Worm (Caenorhabditis elegans) whole organism, mixed stage, embryonic: ENCODE data around the gene T20G5.13.

ENCODE experiments used
- M03D4.4 ChIP-seq: sonication (generic microtip); optimal IDR thresholded peaks from 2 replicates; lab custom pipeline; 2017; ENCODE audit warnings: mild to moderate bottlenecking, missing genetic modification characterization, missing compliant biosample characterization
- blmp-1 ChIP-seq: fragments of 150-350 bp; optimal IDR thresholded peaks from 2 replicates; lab custom pipeline; 2014; ENCODE audit warnings: missing biosample characterization, missing genetic modification characterization
- ceh-83 ChIP-seq: fragments of 200-800 bp; sonication (Bioruptor generic); optimal IDR thresholded peaks from 2 replicates; lab custom pipeline; 2018; ENCODE audit warnings: mild to moderate bottlenecking, missing genetic modification characterization, missing compliant biosample characterization
- ces-1 ChIP-seq: fragments of 150-350 bp; optimal IDR thresholded peaks from 2 replicates; lab custom pipeline; 2014; ENCODE audit warnings: missing biosample characterization, missing genetic modification reagents, missing genetic modification characterization
- cnd-1 ChIP-seq: fragments of 200-800 bp; sonication (Bioruptor generic); optimal IDR thresholded peaks from 2 replicates; lab custom pipeline; 2018; ENCODE audit warnings: mild to moderate bottlenecking, missing genetic modification characterization, missing compliant biosample characterization
- drap-1 ChIP-seq: fragments of 200-800 bp; sonication (Bioruptor generic); optimal IDR thresholded peaks from 3 replicates; lab custom pipeline; 2018; ENCODE audit warnings: mild to moderate bottlenecking, missing genetic modification characterization, missing compliant biosample characterization
- elt-1 ChIP-seq: sonication (generic microtip); optimal IDR thresholded peaks from 2 replicates; lab custom pipeline; 2017; ENCODE audit warnings: missing genetic modification characterization, mild to moderate bottlenecking, missing compliant biosample characterization, antibody characterized with exemption, moderate library complexity, borderline replicate concordance; ENCODE audit not compliant: insufficient read depth
- elt-3 ChIP-seq: fragments of 150-350 bp; optimal IDR thresholded peaks from 2 replicates; lab custom pipeline; 2014; ENCODE audit warnings: missing biosample characterization, missing genetic modification characterization
- flh-1 ChIP-seq: fragments of 200-800 bp; sonication (Bioruptor generic); optimal IDR thresholded peaks from 2 replicates; lab custom pipeline; 2018; ENCODE audit warnings: mild to moderate bottlenecking, missing genetic modification characterization, moderate library complexity, missing compliant biosample characterization
- ham-2 ChIP-seq: fragments of 200-800 bp; sonication (Bioruptor generic); optimal IDR thresholded peaks from 2 replicates; lab custom pipeline; 2018; ENCODE audit warnings: mild to moderate bottlenecking, missing genetic modification characterization, missing compliant biosample characterization
- hlh-1 ChIP-seq: fragments of 150-350 bp; optimal IDR thresholded peaks from 2 replicates; lab custom pipeline; 2014; ENCODE audit warnings: missing biosample characterization, missing genetic modification reagents, missing genetic modification characterization
- lin-13 ChIP-seq: fragments of 150-350 bp; optimal IDR thresholded peaks from 2 replicates; lab custom pipeline; 2014; ENCODE audit warnings: missing biosample characterization, missing genetic modification characterization
- lin-32 ChIP-seq: fragments of 200-800 bp; sonication (Bioruptor generic); optimal IDR thresholded peaks from 2 replicates; lab custom pipeline; 2018; ENCODE audit warnings: mild to moderate bottlenecking, missing genetic modification characterization, missing compliant biosample characterization
- lsy-2 ChIP-seq: fragments of 150-350 bp; optimal IDR thresholded peaks from 2 replicates; lab custom pipeline; 2014; ENCODE audit warnings: missing biosample characterization, missing genetic modification characterization
- mab-5 ChIP-seq: fragments of 150-350 bp; optimal IDR thresholded peaks from 2 replicates; lab custom pipeline; 2014; ENCODE audit warnings: missing biosample characterization, missing genetic modification characterization
- mep-1 ChIP-seq: fragments of 150-350 bp; optimal IDR thresholded peaks from 2 replicates; lab custom pipeline; 2017; ENCODE audit warnings: missing biosample characterization, missing genetic modification reagents, missing genetic modification characterization, inconsistent platforms
- mls-2 ChIP-seq: sonication (generic microtip); optimal IDR thresholded peaks from 2 replicates; lab custom pipeline; 2016; ENCODE audit warnings: mild to moderate bottlenecking, missing genetic modification characterization, moderate library complexity, missing compliant biosample characterization
- nhr-12 ChIP-seq: fragments of 150-350 bp; optimal IDR thresholded peaks from 2 replicates; lab custom pipeline; 2014; ENCODE audit warnings: missing biosample characterization, missing genetic modification characterization
- nhr-2 ChIP-seq: fragments of 150-350 bp; optimal IDR thresholded peaks from 2 replicates; lab custom pipeline; 2014; ENCODE audit warnings: missing biosample characterization, missing genetic modification characterization
- nhr-237 ChIP-seq: fragments of 150-350 bp; optimal IDR thresholded peaks from 2 replicates; lab custom pipeline; 2014; ENCODE audit warnings: missing biosample characterization, missing genetic modification characterization
- nhr-28 ChIP-seq: fragments of 150-350 bp; optimal IDR thresholded peaks from 2 replicates; lab custom pipeline; 2014; ENCODE audit warnings: missing biosample characterization, missing genetic modification characterization
- nhr-76 ChIP-seq: sonication (generic microtip); optimal IDR thresholded peaks from 2 replicates; lab custom pipeline; 2017; ENCODE audit warnings: missing biosample characterization, missing genetic modification characterization
- pha-4 ChIP-seq: fragments of 150-350 bp; optimal IDR thresholded peaks from 2 replicates; lab custom pipeline; 2018; ENCODE audit warnings: missing biosample characterization, missing genetic modification reagents, missing genetic modification characterization
- snpc-4 ChIP-seq: fragments of 150-350 bp; optimal IDR thresholded peaks from 2 replicates; lab custom pipeline; 2014; ENCODE audit warnings: missing biosample characterization, missing genetic modification characterization
- sptf-1 ChIP-seq: sonication (generic microtip); optimal IDR thresholded peaks from 2 replicates; lab custom pipeline; 2017; ENCODE audit warnings: mild to moderate bottlenecking, missing genetic modification characterization, moderate library complexity, missing compliant biosample characterization
- tbx-8 ChIP-seq: fragments of 200-800 bp; sonication (Bioruptor generic); optimal IDR thresholded peaks from 2 replicates; lab custom pipeline; 2018; ENCODE audit warnings: mild to moderate bottlenecking, missing genetic modification characterization, moderate library complexity, missing compliant biosample characterization
- unc-120 ChIP-seq: sonication (generic microtip); optimal IDR thresholded peaks from 2 replicates; lab custom pipeline; 2017; ENCODE audit warnings: missing genetic modification characterization, missing compliant biosample characterization; ENCODE audit not compliant: poor library complexity, severe bottlenecking
- unc-39 ChIP-seq: fragments of 150-350 bp; optimal IDR thresholded peaks from 2 replicates; lab custom pipeline; 2014; ENCODE audit warnings: missing biosample characterization, missing genetic modification characterization
- unc-62 ChIP-seq: fragments of 150-350 bp; optimal IDR thresholded peaks from 2 replicates; lab custom pipeline; 2014; ENCODE audit warnings: missing biosample characterization, missing genetic modification reagents, missing genetic modification characterization
- zip-8 ChIP-seq: fragments of 150-350 bp; optimal IDR thresholded peaks from 2 replicates; lab custom pipeline; 2014; ENCODE audit warnings: missing biosample characterization, missing genetic modification characterization

The T20G5.13 gene

ce11 chrIII:10197416-10197815 lies 3.7 kb downstream of the T20G5.13 start, which contains the start of gene dod-6:
dod-6 (plus strand) TSS chrIII:10197716.
- no peak for TF ChIP-seq sptf-1 (tag; lab: Kevin White, UChicago)
- TF ChIP-seq mls-2 (tag; lab: Kevin White, UChicago), result no peak
- TF ChIP-seq drap-1 (GFP tag; lab: Kevin White, UChicago), result no peak
- TF ChIP-seq blmp-1 (tag; lab: Kevin White, UChicago), result no peak
- no peak for TF ChIP-seq mab-5 (tag; lab: Kevin White, UChicago)
- no peak for TF ChIP-seq nhr-28 (tag; lab: Kevin White, UChicago)
- no peak for TF ChIP-seq cnd-1 (tag; lab: Kevin White, UChicago)
- no peak for TF ChIP-seq unc-39 (tag; lab: Kevin White, UChicago)
- no peak for TF ChIP-seq ces-1 (GFP tag; lab: Kevin White, UChicago)
- TF ChIP-seq lin-32 (GFP tag; lab: Kevin White, UChicago), result no peak
- TF ChIP-seq nhr-76, result no peak
- no peak for TF ChIP-seq lin-13 (tag; lab: Kevin White, UChicago)
- TF ChIP-seq unc-62 (GFP tag; lab: Kevin White, UChicago), result no peak
- TF ChIP-seq M03D4.4 (tag; lab: Kevin White, UChicago), result no peak

DNA sequence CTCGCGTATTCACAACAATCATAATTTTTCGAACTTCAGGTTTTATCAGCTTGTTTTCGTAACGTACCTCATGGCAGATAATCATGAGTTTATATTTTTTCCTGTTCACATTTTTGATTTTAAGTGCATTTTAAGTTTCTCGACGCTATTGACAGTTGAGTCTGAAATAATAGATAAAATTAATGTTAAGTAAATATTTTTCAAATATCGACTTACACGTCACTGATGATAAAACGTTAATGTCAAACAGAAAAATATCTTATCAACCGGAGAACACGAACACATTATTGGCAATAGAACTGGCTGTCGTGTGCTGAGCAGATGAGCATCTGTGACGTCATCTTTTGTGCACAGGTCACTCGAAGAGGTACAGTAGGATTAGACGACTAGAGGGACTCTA lies 4.3 kb downstream of the T20G5.13 start:
- TF ChIP-seq unc-39 (tag; lab: Kevin White, UChicago), result no peak
- TF ChIP-seq zip-8 (tag; lab: Kevin White, UChicago), result peak; percentile 39

ce11 chrIII:10195911-10196310 lies 5.2 kb downstream of the T20G5.13 start:
- no peak for TF ChIP-seq mep-1 (tag; lab: Kevin White, UChicago)
- TF ChIP-seq hlh-1 (tag; lab: Kevin White, UChicago), result no peak
- no peak for TF ChIP-seq mab-5 (tag; lab: Kevin White, UChicago)
- TF ChIP-seq unc-39 (tag; lab: Kevin White, UChicago), result no peak
- TF ChIP-seq pha-4, result no peak

DNA sequence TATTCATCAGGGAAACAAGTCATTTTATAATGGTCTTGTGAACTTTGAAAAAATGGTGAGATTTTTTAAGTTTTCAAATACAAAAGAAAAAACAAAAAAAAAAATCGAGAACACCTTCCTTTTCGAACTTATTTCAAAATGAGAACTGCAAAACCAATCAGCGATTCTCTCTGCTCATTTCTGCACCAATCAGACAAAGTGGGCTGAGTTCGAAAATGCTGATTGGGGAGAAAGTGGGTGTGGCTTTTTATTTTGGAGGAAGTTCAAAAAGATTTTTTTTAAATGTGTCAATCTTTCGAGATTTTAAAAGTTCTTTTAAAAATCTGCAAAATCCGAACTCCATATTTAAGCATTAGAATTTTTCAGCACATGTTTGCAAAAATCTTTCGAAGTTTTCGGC lies 6.6 kb downstream of the T20G5.13 start:
- TF ChIP-seq unc-120 (tag; lab: Kevin White, UChicago) (no peak), unc-39 (tag; lab: Kevin White, UChicago) (no peak), ham-2 (GFP tag; lab: Kevin White, UChicago) (no peak), nhr-76 (no peak), sptf-1 (tag; lab: Kevin White, UChicago) (no peak), snpc-4 (no peak)

DNA sequence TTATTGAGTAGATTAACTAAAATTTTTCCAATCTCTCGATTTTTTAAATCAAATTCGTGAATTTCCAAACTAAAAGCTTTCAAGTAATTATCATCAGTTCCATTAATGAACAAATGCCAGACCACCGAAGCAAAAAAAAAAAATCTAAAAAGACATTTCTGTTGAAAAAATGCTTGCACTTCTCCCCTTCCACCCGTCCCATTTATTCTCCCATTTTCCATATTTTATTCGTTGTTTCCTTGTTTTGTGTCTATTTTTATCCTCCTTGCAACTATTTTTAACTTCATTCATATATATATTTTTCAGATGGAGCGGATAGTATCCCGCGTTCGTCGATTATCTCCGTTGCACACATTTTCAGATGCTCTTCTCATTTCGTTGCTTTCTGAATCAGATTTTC lies 12.2 kb downstream of the T20G5.13 start, which contains the start of gene epac-1:
Gene epac-1, plus strand, starts transcription at position 301 of the 400 bp plus-strand sequence.
- TF ChIP-seq elt-1, result no peak
- TF ChIP-seq unc-120 (tag; lab: Kevin White, UChicago), result no peak
- TF ChIP-seq elt-3 (tag; lab: Kevin White, UChicago), result no peak
- no peak for TF ChIP-seq unc-39 (tag; lab: Kevin White, UChicago)
- TF ChIP-seq flh-1 (GFP tag; lab: Kevin White, UChicago), result no peak
- no peak for TF ChIP-seq lsy-2 (tag; lab: Kevin White, UChicago)
- no peak for TF ChIP-seq drap-1 (GFP tag; lab: Kevin White, UChicago)
- no peak for TF ChIP-seq lin-13 (tag; lab: Kevin White, UChicago)
- TF ChIP-seq ceh-83, result no peak
- TF ChIP-seq zip-8 (tag; lab: Kevin White, UChicago), result no peak
- no peak for TF ChIP-seq pha-4
- TF ChIP-seq mep-1 (tag; lab: Kevin White, UChicago), result no peak
- no peak for TF ChIP-seq tbx-8
- TF ChIP-seq, all 35 proteins: peak for 0

DNA sequence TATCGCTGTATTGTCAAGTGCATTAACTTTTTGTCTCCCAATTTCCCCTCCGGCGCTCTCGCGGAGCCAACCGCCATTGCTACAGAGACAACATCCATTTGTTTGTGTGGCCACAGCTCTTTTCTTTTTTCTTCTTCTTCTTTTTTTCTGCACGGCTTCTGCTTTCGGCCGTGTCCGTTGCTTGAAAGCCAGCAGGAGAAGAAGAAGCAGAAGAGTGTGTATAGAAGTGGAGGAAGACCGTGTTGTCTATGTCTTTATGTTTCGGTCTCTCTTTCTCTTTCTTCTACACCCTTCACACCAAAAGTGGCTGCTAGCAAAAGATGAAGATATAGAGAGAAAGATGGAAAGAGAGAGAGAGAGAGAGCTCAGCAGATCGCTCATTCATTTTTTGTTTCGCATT lies 13.3 kb downstream of the T20G5.13 start:
- TF ChIP-seq M03D4.4 (tag; lab: Kevin White, UChicago) (no peak), elt-3 (tag; lab: Kevin White, UChicago) (no peak), mep-1 (tag; lab: Kevin White, UChicago) (no peak), pha-4 (no peak), nhr-12 (tag; lab: Kevin White, UChicago) (no peak), unc-39 (tag; lab: Kevin White, UChicago) (no peak), nhr-237 (tag; lab: Kevin White, UChicago) (no peak), nhr-2 (tag; lab: Kevin White, UChicago) (no peak), snpc-4 (no peak)
